Fruit fly (Drosophila melanogaster) whole organism, wandering third instar larva: Measurements from ENCODE around the gene Rdh.

Experiments used
- CG9705 ChIP-seq: fragments of 200-800 bp; sonication (Bioruptor generic); optimal IDR thresholded peaks from 2 replicates; lab custom pipeline; 2018; ENCODE audit warnings: missing biosample characterization, mild to moderate bottlenecking, missing genetic modification characterization
- GATAd ChIP-seq: sonication (Bioruptor generic); optimal IDR thresholded peaks from 2 replicates; lab custom pipeline; 2016; ENCODE audit warnings: missing biosample characterization, missing genetic modification characterization
- dl ChIP-seq, 2 experiments: fragments of 175-275, 200-275 bp in 1 of 2; fragments of 200-275 bp in 1 of 2; sonication (Bioruptor generic); optimal IDR thresholded peaks; lab custom pipeline; 2018; ENCODE audit warnings: mild to moderate bottlenecking in 2 of 2, missing biosample characterization in 2 of 2, missing genetic modification characterization in 2 of 2, moderate library complexity in 2 of 2; ENCODE audit not compliant: partially characterized antibody in 2 of 2, insufficient read depth in 1 of 2
- psq ChIP-seq: fragments of 200-800 bp; sonication (Bioruptor generic); optimal IDR thresholded peaks from 3 replicates; lab custom pipeline; 2017; ENCODE audit warnings: missing biosample characterization, mild to moderate bottlenecking, missing genetic modification characterization, moderate library complexity
- usp ChIP-seq: fragments of >200 bp; optimal IDR thresholded peaks from 2 replicates; lab custom pipeline; 2017; ENCODE audit warnings: missing biosample characterization, missing genetic modification characterization
- woc ChIP-seq: sonication (Bioruptor generic); optimal IDR thresholded peaks from 2 replicates; lab custom pipeline; 2016; ENCODE audit warnings: missing biosample characterization, mild to moderate bottlenecking, missing genetic modification characterization

DNA sequence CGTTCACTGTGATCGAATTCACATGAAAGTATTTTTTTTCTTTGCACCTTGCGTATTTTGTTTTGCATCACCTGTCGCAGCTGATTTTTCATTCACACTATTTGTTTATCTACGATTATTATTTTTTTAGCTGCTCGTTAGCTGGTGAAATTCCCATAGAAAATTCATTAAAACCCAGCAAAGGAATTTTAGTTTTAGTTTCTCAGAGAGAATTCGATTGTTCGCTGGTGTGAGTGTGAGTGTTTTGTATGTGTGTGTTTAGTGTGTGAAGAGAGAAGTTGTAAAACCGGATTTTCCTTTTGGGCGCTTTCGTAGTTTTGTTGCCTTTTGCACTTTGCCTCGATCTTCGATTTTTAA lies 38.2 kb upstream of the Rdh start:
- TF ChIP-seq usp (no peak), CG9705 (GFP tag; lab: Kevin White, UChicago) (no peak), woc (GFP tag; lab: Kevin White, UChicago) (no peak), GATAd (no peak), psq (GFP tag; lab: Kevin White, UChicago) (no peak), dl (GFP tag; optimal IDR thresholded peaks at IDR 0.05; lab: Kevin White, UChicago; ENCODE audit: insufficient read depth in 1 of 2, partially characterized antibody in 2 of 2) (no peak)
